Fruit fly (Drosophila melanogaster) whole organism, pupa: Measurements from ENCODE around the gene per.

Source experiments
- CG10348 ChIP-seq: fragments of 200-800 bp; sonication (Bioruptor generic); IDR thresholded peaks from 2 replicates; pipeline ENCODE4 v1.3.6; 2022; ENCODE audit warnings: missing biosample characterization, missing genetic modification characterization
- CG12605 ChIP-seq: fragments of 200-800 bp; sonication (Bioruptor generic); IDR thresholded peaks from 2 replicates; pipeline ENCODE4 v1.3.6; 2022; ENCODE audit warnings: missing biosample characterization, missing genetic modification characterization
- CG13204 ChIP-seq: fragments of 200-800 bp; sonication (Bioruptor generic); optimal IDR thresholded peaks from 2 replicates; lab custom pipeline; 2018; ENCODE audit warnings: missing biosample characterization, mild to moderate bottlenecking, missing genetic modification characterization, moderate library complexity
- CG14655 ChIP-seq: fragments of 200-800 bp; sonication (Bioruptor generic); optimal IDR thresholded peaks from 3 replicates; lab custom pipeline; 2017; ENCODE audit warnings: mild to moderate bottlenecking, missing biosample characterization, missing genetic modification reagents, missing genetic modification characterization
- CG17806 ChIP-seq: fragments of 200-800 bp; sonication (Bioruptor generic); optimal IDR thresholded peaks from 2 replicates; lab custom pipeline; 2018; ENCODE audit warnings: missing biosample characterization, mild to moderate bottlenecking, missing genetic modification characterization, moderate library complexity
- CG32121 ChIP-seq: fragments of 200-800 bp; sonication (Bioruptor generic); IDR thresholded peaks from 2 replicates; pipeline ENCODE4 v1.3.6; 2022; ENCODE audit warnings: missing biosample characterization, missing genetic modification characterization
- CG34367 ChIP-seq: fragments of 200-800 bp; sonication (Bioruptor generic); optimal IDR thresholded peaks from 2 replicates; lab custom pipeline; 2018; ENCODE audit warnings: missing biosample characterization, mild to moderate bottlenecking, missing genetic modification characterization
- CG4496 ChIP-seq: fragments of 200-800 bp; sonication (Bioruptor generic); IDR thresholded peaks from 3 replicates; pipeline ENCODE4 v1.3.6; 2022; ENCODE audit warnings: missing biosample characterization, missing genetic modification characterization
- CG8159 ChIP-seq: fragments of 200-800 bp; sonication (Bioruptor generic); optimal IDR thresholded peaks from 3 replicates; lab custom pipeline; 2018; ENCODE audit warnings: missing biosample characterization, mild to moderate bottlenecking, missing genetic modification characterization, moderate library complexity
- CG8301 ChIP-seq: fragments of 200-800 bp; sonication (Bioruptor generic); optimal IDR thresholded peaks from 2 replicates; lab custom pipeline; 2018; ENCODE audit warnings: missing biosample characterization, mild to moderate bottlenecking, missing genetic modification characterization
- CG9948 ChIP-seq: fragments of 200-800 bp; sonication (Bioruptor generic); optimal IDR thresholded peaks from 2 replicates; lab custom pipeline; 2018; ENCODE audit warnings: missing biosample characterization, mild to moderate bottlenecking, missing genetic modification characterization, moderate library complexity
- D1 ChIP-seq: fragments of 200-800 bp; sonication (Bioruptor generic); optimal IDR thresholded peaks from 2 replicates; lab custom pipeline; 2018; ENCODE audit warnings: missing biosample characterization, mild to moderate bottlenecking, missing genetic modification characterization, moderate library complexity
- EcR ChIP-seq: fragments of 200-800 bp; sonication (Bioruptor generic); optimal IDR thresholded peaks from 3 replicates; lab custom pipeline; 2019; ENCODE audit warnings: missing biosample characterization, missing genetic modification characterization, mild to moderate bottlenecking, moderate library complexity, missing genetic modification reagents
- Ets98B ChIP-seq: fragments of 200-800 bp; sonication (Bioruptor generic); IDR thresholded peaks from 2 replicates; pipeline ENCODE4 v1.3.6; 2022; ENCODE audit warnings: missing biosample characterization, missing genetic modification characterization
- Pif1A ChIP-seq: fragments of 200-800 bp; sonication (Bioruptor generic); optimal IDR thresholded peaks from 3 replicates; lab custom pipeline; 2016; ENCODE audit warnings: missing biosample characterization, missing genetic modification characterization
- Pif1B ChIP-seq: fragments of 200-800 bp; sonication (Bioruptor generic); optimal IDR thresholded peaks from 3 replicates; lab custom pipeline; 2016; ENCODE audit warnings: missing biosample characterization, missing genetic modification characterization
- Snoo ChIP-seq: fragments of 200-800 bp; sonication (Bioruptor generic); optimal IDR thresholded peaks from 3 replicates; lab custom pipeline; 2017; ENCODE audit warnings: missing biosample characterization, mild to moderate bottlenecking, missing genetic modification characterization, inconsistent platforms
- fd96Ca ChIP-seq: fragments of 200-800 bp; sonication (Bioruptor generic); IDR thresholded peaks from 3 replicates; pipeline ENCODE4 v1.3.6; 2022; ENCODE audit warnings: missing biosample characterization, missing genetic modification characterization
- gl ChIP-seq: fragments of 200-800 bp; sonication (Bioruptor generic); optimal IDR thresholded peaks from 2 replicates; lab custom pipeline; 2018; ENCODE audit warnings: missing biosample characterization, mild to moderate bottlenecking, missing genetic modification characterization
- rn ChIP-seq: fragments of 200-800 bp; sonication (Bioruptor generic); IDR thresholded peaks from 2 replicates; pipeline ENCODE4 v1.3.6; 2022; ENCODE audit warnings: missing biosample characterization, missing genetic modification characterization

per gene

DNA sequence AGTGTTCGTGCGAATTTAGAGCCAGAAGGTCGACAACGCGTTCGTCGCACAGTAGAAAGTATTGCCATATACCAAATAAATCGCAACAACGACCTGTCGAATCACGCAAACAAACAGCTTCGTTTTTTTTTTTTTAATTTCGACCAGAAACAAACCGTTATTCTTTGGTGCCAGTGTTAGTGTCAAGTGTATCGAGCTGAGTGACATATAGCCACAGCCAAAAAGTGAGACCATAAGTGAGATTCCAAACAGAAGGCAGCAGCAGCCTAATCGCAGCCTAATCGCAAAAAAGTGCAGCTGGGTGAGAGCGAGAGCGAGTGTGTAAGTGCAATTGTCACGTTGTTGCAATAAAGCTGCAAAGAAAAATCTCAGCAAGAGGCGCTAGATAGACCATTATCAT, at the start of gene per:
Gene per, plus strand, starts transcription at position 1 of the 400 bp plus-strand sequence.
- no peak for TF ChIP-seq D1 (tag; lab: Kevin White, UChicago)
- no peak for TF ChIP-seq Pif1A
- no peak for TF ChIP-seq CG17806 (tag; lab: Kevin White, UChicago)
- TF ChIP-seq CG14655 (GFP tag; lab: Kevin White, UChicago): no peak
- no peak for TF ChIP-seq CG34367 (tag; lab: Kevin White, UChicago)
- TF ChIP-seq CG12605 (GFP tag; lab: Robert Waterston, UW): no peak
- no peak for TF ChIP-seq rn (GFP tag; lab: Robert Waterston, UW)
- no peak for TF ChIP-seq fd96Ca (GFP tag; lab: Robert Waterston, UW)
- TF ChIP-seq CG8301 (tag; lab: Kevin White, UChicago): no peak
- TF ChIP-seq CG13204 (GFP tag; lab: Kevin White, UChicago): no peak
- TF ChIP-seq CG10348 (GFP tag; lab: Robert Waterston, UW): no peak
- TF ChIP-seq CG8159 (tag; lab: Kevin White, UChicago): no peak
- no peak for TF ChIP-seq EcR (GFP tag; lab: Kevin White, UChicago)
- TF ChIP-seq CG9948 (tag; lab: Kevin White, UChicago): no peak
- no peak for TF ChIP-seq Ets98B (GFP tag; lab: Robert Waterston, UW)

DNA sequence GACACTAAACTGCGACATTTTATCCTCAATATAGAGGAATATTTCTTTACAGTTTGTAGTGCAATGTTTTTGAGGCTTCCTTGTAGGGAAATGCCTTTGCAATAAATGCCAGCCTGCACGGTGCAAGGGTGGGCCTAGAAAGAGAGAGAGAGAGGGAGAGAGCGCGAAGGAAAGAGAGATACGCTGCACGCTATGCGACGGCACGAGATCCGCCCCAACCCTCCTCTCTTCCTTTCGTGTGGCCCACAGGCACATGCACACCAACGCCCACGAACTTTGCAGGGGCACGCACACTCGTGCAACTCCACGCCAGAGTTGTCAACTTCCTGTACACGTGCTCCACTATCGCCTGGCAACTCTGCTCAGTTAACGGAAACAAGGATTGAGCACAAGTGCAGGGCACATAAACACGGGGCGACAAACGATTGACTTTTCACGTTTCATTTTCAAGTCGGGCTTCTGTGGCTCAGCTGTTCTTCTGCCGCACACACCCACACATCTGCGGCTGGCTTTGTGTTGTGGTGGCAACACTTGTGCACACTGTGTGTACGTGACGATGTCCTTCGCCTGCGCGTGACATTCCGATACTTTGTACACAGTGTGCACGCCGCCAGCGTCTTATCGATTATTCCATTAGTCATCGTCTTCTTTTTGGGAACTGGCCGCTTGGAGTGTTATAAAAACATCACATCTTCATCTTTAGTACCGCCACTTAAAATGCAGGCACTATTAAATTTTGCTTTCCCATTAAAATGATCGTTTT, 49.2 kb upstream of the per start:
- TF ChIP-seq CG34367 (tag; lab: Kevin White, UChicago) (no peak), gl (tag; lab: Kevin White, UChicago) (no peak), CG14655 (GFP tag; lab: Kevin White, UChicago) (no peak), CG8301 (tag; lab: Kevin White, UChicago) (no peak), CG8159 (tag; lab: Kevin White, UChicago) (no peak), D1 (tag; lab: Kevin White, UChicago) (no peak), fd96Ca (GFP tag; lab: Robert Waterston, UW) (peak; percentile 33; the same call in 1 of the 3 replicates), CG13204 (GFP tag; lab: Kevin White, UChicago) (peak; percentile 1)

DNA sequence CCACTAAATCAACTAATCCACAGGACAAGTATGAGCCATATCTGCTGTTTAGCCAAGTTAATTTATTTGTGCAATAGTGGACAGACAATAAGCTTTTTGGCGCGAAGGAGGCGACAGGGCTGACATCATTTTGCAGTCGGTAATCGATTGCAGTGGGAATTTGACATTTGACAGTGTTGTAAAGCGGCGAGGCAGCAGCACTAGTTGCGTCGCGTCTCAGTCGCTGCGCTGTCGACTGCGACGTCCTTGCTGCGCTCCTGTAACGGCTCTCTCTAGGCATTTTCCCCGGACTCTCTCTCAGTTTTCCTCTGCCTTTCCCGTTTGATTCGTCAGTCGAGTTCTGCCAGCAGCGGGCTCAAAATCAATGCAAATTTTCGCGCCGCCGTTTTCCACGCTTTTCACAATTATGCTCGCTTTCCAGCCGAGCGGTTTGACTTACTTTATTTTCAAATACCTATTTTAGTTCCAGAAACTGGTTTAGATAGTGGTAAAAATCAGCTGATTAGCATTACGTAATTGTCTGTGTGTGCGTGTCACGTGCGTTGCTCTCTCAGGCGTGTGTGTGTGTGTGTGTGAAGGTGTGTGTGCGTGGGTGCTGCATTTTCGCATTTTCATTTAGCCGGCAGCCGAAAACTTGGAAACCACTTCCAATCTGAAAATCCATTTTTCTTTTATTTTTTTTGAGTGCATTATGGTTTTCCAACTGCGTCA, 48.4 kb upstream of the per start:
- TF ChIP-seq CG10348 (GFP tag; lab: Robert Waterston, UW): no peak
- TF ChIP-seq Pif1A: no peak
- TF ChIP-seq CG9948 (tag; lab: Kevin White, UChicago): no peak
- TF ChIP-seq gl (tag; lab: Kevin White, UChicago): no peak
- TF ChIP-seq EcR (GFP tag; lab: Kevin White, UChicago): no peak
- TF ChIP-seq Snoo: no peak

- TF ChIP-seq CG12605 (GFP tag; lab: Robert Waterston, UW): no peak
- no peak for TF ChIP-seq Snoo
- no peak for TF ChIP-seq CG9948 (tag; lab: Kevin White, UChicago)
- TF ChIP-seq EcR (GFP tag; lab: Kevin White, UChicago): no peak
- TF ChIP-seq CG17806 (tag; lab: Kevin White, UChicago): no peak
- no peak for TF ChIP-seq Pif1A
- TF ChIP-seq CG14655 (GFP tag; lab: Kevin White, UChicago): no peak
- TF ChIP-seq CG34367 (tag; lab: Kevin White, UChicago): no peak
- TF ChIP-seq CG10348 (GFP tag; lab: Robert Waterston, UW): no peak
- TF ChIP-seq Pif1B (GFP tag; lab: Kevin White, UChicago): no peak
- TF ChIP-seq gl (tag; lab: Kevin White, UChicago): no peak
- TF ChIP-seq CG8301 (tag; lab: Kevin White, UChicago): no peak
- TF ChIP-seq CG32121 (GFP tag; lab: Robert Waterston, UW): no peak
- TF ChIP-seq D1 (tag; lab: Kevin White, UChicago): no peak
- no peak for TF ChIP-seq CG13204 (GFP tag; lab: Kevin White, UChicago)
- no peak for TF ChIP-seq fd96Ca (GFP tag; lab: Robert Waterston, UW)
Measured at dm6 chrX:2637914-2638313, 47.5 kb upstream of the per start.

dm6 chrX:2638646-2639045, 46.7 kb upstream of the per start:
- no peak for TF ChIP-seq CG34367 (tag; lab: Kevin White, UChicago)
- no peak for TF ChIP-seq CG14655 (GFP tag; lab: Kevin White, UChicago)
- TF ChIP-seq CG12605 (GFP tag; lab: Robert Waterston, UW): no peak
- TF ChIP-seq CG9948 (tag; lab: Kevin White, UChicago): no peak
- TF ChIP-seq rn (GFP tag; lab: Robert Waterston, UW): no peak
- no peak for TF ChIP-seq Snoo
- no peak for TF ChIP-seq Pif1A
- TF ChIP-seq CG32121 (GFP tag; lab: Robert Waterston, UW): no peak
- TF ChIP-seq CG4496 (GFP tag; lab: Robert Waterston, UW): no peak
- no peak for TF ChIP-seq Pif1B (GFP tag; lab: Kevin White, UChicago)
- no peak for TF ChIP-seq CG10348 (GFP tag; lab: Robert Waterston, UW)
- TF ChIP-seq CG8159 (tag; lab: Kevin White, UChicago): no peak
- no peak for TF ChIP-seq fd96Ca (GFP tag; lab: Robert Waterston, UW)
- no peak for TF ChIP-seq D1 (tag; lab: Kevin White, UChicago)
- TF ChIP-seq CG8301 (tag; lab: Kevin White, UChicago): no peak
- TF ChIP-seq CG17806 (tag; lab: Kevin White, UChicago): no peak
- TF ChIP-seq CG13204 (GFP tag; lab: Kevin White, UChicago): no peak
